Fruit fly (Drosophila melanogaster) S2 (cell line): ENCODE results near the gene CPT2.

ENCODE experiments used
- CG8478 ChIP-seq: fragments of >200 bp; optimal IDR thresholded peaks from 2 replicates; lab custom pipeline; 2018
- CTCF ChIP-seq, 2 experiments: fragments of >200 bp; optimal IDR thresholded peaks; 2 replicates each; lab custom pipeline; 2018

Gene CPT2

DNA sequence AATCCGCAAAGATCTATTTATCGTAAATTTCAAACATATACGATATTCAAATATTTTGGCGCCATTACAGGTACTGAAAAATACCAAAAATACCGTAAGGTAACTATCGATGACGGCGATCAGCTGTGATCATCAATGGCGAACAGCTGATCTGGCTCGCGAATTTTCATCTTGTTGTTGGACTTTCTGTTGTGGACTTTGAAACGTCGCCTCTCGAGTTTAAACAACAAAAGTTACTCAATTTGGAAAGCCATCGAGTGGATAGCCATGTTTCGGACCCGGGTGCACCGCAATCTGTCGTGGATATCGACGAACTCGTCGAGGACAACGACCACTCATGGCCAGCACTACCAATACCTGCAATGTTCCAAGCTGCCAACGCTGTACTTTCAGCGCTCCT lies at the start of gene CPT2:
TSS of gene CPT2 (plus strand) at position 167 of the 400 bp plus-strand sequence.
- TF ChIP-seq CTCF (optimal IDR thresholded peaks at IDR 0.05; lab: Kevin White, UChicago) (no peak), CG8478 (lab: Kevin White, UChicago) (no peak)

DNA sequence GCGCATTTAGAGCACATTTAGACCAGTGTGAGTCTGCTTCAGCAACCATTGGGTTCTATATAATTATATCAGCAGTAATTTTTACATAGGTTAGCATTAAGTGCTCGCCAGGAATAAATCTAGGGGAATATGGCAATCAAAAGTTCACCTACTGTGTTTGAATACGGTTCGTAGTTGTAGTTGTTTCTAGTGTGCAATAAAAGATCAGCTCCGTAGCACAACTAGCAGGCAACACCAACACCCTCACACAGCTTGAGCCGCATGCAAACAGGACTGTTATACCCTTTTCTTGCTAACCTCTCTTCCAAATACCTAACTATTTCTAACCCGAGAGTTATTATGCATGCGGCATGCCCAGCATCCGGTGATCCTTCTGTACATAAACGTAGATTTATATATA lies 29.3 kb upstream of the CPT2 start, which contains the start of gene CG32846:
TSS of gene CG32846 (minus strand) at position 101 of the 400 bp plus-strand sequence.
- no peak for TF ChIP-seq CG8478 (lab: Kevin White, UChicago)
- no peak for TF ChIP-seq CTCF (optimal IDR thresholded peaks at IDR 0.05; lab: Kevin White, UChicago)

DNA sequence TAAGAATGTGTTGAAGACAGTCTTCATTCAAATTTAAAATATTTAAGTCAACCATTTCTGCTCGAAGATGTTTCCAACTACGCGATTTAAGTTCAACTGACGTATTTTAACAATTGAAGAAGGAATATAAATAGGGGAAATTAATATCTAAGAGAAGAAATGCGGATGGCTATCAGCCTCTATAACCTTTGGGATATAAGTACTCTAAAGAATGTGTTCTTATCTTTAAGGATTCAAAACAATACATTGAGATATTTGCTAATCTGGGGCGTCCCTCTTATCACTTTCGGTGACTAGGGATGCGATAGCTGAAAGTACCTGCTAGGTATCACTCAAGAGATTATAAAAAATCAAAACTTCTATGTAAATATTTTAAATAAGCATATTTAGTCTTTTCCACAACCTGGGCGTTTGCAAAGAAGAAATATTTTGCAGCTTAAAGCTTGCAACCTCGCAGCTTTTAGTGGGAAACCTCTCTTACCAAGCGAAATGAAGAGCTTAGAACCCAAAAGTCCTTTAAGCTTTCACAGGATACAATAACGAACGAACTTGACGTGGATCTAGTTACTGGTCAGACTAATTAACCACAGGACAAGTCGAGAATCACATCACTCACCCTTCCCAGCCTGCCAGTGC lies 19.8 kb upstream of the CPT2 start, which contains the start of the genes CG34025 and Or63a:
TSS of gene CG34025 (minus strand) at position 101 of the 636 bp plus-strand sequence.
TSS of gene Or63a (plus strand) at position 586 of the 636 bp plus-strand sequence.
- TF ChIP-seq CG8478 (lab: Kevin White, UChicago) = no peak
- TF ChIP-seq CTCF (optimal IDR thresholded peaks at IDR 0.05; lab: Kevin White, UChicago) = no peak

DNA sequence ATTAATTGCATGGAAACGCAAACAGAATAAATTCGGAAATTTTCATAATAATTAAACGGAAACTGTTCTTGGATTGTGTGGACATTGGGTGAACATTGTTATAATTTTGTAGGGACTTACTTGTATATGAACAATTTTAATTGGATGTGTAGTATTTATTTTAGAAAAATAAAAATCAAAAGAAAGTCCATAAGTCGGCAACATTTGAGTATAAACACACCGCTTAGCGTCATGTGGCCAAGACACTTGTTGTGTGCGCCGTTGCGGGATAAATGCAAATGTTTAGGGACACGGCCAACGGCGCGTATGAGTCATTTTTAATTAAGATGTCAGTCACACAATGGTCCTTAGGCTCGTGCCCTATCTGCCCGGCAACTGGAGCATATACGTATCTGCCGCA lies 5.5 kb downstream of the CPT2 start:
- no peak for TF ChIP-seq CG8478 (lab: Kevin White, UChicago)
- no peak for TF ChIP-seq CTCF (optimal IDR thresholded peaks at IDR 0.05; lab: Kevin White, UChicago)

DNA sequence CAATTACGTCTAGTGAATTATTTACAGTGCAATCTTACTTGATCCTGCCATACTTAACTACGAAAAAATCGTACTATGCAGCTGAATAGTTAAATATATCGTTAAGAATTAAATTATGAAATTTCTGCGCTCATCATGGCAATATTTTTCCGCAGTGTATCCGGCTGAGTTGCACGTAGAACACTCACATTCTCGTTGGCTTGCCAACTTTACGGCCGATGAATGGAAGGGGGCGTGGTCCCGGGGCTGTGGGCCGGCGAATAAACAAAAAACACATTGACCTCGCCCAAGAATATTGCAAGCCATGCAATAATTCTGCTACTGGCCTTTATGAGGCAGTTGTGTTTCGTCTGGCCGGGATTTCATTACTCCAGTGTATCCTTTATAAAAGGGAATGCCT lies 6.9 kb downstream of the CPT2 start:
- TF ChIP-seq CG8478 (lab: Kevin White, UChicago) (no peak), CTCF (optimal IDR thresholded peaks at IDR 0.05; lab: Kevin White, UChicago) (no peak)

DNA sequence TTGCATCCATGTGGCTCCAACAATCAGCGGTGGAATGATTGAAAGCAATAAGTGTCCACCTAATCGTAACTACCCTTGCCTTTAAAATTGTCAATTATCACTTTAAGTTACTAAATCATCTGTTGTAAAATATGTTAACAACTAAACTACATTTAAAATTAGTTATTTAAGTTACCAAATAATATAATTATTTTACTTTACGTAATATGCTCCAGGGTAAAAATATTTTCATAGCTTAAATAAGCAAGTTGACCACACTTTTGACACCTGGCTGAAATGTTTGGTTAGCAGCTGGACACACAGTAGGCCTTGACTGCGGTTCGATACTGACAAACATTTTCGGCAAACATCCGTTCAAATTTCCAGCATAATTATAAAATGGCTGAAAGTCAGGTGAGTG lies 14.1 kb downstream of the CPT2 start, which contains the start of gene CG2113:
TSS of gene CG2113 (plus strand) at position 301 of the 400 bp plus-strand sequence.
- TF ChIP-seq CG8478 (lab: Kevin White, UChicago) = no peak
- no peak for TF ChIP-seq CTCF (optimal IDR thresholded peaks at IDR 0.05; lab: Kevin White, UChicago)

DNA sequence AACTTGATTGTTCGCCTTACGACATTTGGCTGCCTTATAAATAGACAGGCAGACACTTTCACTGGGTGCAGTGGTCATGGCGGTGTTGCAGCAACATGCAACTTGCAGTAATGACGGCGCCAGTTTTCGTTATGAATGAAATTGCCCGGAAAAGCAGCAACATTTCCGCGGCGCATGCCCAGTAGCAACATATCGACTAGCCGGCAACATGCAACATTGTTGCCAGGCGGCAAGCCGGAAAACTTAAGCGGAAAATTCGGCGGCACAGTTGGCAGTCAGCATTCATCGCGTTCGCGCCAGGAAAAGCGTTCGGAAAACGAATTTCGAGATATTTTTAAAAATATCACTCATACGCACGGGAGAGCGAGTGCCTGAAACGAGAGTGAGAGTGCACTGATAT lies 20.6 kb downstream of the CPT2 start, which contains the start of gene FMRFaR:
TSS of gene FMRFaR (plus strand) at position 272 of the 400 bp plus-strand sequence.
- TF ChIP-seq CTCF (optimal IDR thresholded peaks at IDR 0.05; lab: Kevin White, UChicago) (no peak), CG8478 (lab: Kevin White, UChicago) (no peak)

DNA sequence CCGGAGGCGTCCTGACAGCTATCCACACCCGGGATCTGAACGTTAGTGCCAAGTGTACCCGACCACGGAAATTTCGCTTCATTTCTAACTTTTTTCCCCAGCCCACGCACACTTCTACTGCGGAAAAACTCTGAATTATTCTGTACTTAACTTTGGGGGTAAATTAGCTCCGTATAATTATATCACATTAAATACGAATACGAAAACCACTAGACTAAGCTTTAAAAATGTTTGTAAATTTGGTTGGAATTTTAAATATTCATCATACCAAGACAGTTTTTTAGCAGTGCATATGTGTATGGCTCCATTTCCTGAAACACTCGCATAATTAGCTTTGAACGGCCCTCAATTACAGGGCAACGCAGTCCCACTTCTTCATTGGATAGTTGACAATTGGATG lies 32.7 kb downstream of the CPT2 start:
- no peak for TF ChIP-seq CG8478 (lab: Kevin White, UChicago)
- no peak for TF ChIP-seq CTCF (optimal IDR thresholded peaks at IDR 0.05; lab: Kevin White, UChicago)

DNA sequence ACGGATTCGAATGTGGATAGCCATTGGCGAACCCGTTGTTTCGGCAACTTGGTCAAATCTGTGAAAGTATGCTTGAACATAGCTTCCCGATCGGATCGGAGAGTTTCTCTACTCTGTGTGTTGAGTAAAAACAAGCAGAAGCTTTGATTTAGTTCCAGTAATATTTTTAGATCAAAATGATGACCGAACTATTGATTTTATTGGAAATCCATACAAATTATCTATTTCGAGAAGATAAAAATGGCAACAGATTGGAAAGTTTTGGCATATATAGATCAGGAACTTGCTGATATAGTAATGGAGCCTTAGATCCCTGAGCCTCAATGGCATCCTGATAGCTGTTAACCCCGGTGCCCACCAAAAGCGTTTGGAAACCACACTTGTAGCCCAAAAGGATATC lies 35.1 kb downstream of the CPT2 start, which contains the start of gene CG32488:
TSS of gene CG32488 (minus strand) at position 101 of the 400 bp plus-strand sequence.
- no peak for TF ChIP-seq CTCF (optimal IDR thresholded peaks at IDR 0.05; lab: Kevin White, UChicago)
- no peak for TF ChIP-seq CG8478 (lab: Kevin White, UChicago)

DNA sequence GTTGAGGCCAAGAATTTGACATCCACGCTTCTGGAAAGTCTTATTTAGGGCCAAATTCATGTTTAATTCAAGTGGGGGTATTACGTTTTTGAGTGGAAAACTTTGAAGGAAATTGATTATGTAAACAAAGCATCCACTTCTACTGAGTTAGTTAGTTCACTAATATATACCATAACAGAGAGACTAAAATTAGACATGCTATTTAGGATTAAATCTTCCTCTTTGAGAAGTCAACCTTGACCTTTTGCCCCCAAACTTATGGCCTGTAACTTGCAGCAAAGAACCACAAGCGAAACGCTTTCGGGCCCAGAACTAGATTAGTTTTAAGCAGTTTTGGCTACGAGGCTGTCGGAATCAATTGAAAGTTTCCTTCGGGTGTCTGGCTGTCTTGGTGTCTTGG lies 36.3 kb downstream of the CPT2 start, which contains the start of gene CG32487:
TSS of gene CG32487 (minus strand) at position 101 of the 400 bp plus-strand sequence.
- no peak for TF ChIP-seq CTCF (optimal IDR thresholded peaks at IDR 0.05; lab: Kevin White, UChicago)
- TF ChIP-seq CG8478 (lab: Kevin White, UChicago) = no peak

DNA sequence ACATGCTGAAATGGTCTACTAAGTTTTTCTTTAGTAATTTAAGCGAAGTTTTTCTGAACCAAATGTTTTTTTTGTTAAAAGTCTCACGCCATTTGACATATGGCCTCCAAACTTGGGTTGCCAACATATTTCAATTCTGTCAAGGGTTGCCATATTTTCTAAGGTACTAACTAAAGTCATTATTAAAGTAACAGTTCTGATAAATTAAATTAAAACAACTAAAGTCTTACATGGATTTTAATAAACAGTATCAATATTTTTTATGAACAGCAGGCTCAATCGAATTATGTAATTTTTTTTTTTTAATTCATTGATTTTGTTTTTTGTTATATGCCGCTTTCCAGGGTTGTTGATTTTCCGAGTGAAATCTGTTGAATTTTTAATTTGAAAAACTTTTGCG lies 45.6 kb downstream of the CPT2 start, which contains the start of gene aly:
TSS of gene aly (minus strand) at position 101 of the 400 bp plus-strand sequence.
- TF ChIP-seq CTCF (optimal IDR thresholded peaks at IDR 0.05; lab: Kevin White, UChicago) (no peak), CG8478 (lab: Kevin White, UChicago) (no peak)
